Worm (Caenorhabditis elegans): ENCODE data around the gene C01B10.6.

DNA sequence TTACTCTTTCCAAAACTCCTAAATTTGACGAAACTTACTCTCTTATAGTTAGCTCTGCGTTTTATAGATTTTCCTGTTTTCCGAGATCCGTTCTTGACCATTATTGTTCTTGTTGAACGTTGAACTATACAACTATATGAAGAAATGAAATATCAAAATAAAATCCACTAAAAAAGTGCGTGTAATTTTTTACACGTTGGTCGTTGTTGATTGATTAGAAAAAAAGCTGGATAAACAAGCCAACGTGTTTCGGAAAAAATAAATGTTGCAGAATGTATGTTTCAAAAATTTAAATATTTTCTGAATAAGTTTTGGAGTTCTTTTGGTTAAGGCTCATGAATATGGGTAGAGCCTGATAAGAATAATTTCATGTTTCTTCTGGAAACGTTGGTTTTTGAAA lies 27.9 kb downstream of the C01B10.6 start, which contains the start of gene Y73B6A.1:
- TF ChIP-seq tbx-7 (tag; optimal IDR thresholded peaks at IDR 0.05) (no peak), F13H6.1 (tag; optimal IDR thresholded peaks at IDR 0.05) (no peak), pat-9 (tag; optimal IDR thresholded peaks at IDR 0.05) (no peak), ceh-24 (tag; optimal IDR thresholded peaks at IDR 0.05) (no peak), unc-55 (GFP tag; optimal IDR thresholded peaks at IDR 0.05) (no peak), sdc-2 (tag; optimal IDR thresholded peaks at IDR 0.05) (no peak), ama-1 (optimal IDR thresholded peaks at IDR 0.05) (no peak)
